Worm (Caenorhabditis elegans) whole organism, L1 larva: ENCODE results near the gene T14B4.8.
A peak's percentile ranks its signal among the peaks of the same experiment; 100 is the strongest.

Experiments
- C04F5.9 ChIP-seq: sonication (generic microtip); optimal IDR thresholded peaks from 2 replicates; lab custom pipeline; 2016; ENCODE audit warnings: missing genetic modification characterization, missing compliant biosample characterization
- F16B12.6 ChIP-seq: fragments of 150-350 bp; optimal IDR thresholded peaks from 2 replicates; lab custom pipeline; 2014; ENCODE audit warnings: missing biosample characterization, missing genetic modification characterization
- aha-1 ChIP-seq: fragments of 150-350 bp; optimal IDR thresholded peaks from 2 replicates; lab custom pipeline; 2014; ENCODE audit warnings: missing biosample characterization, missing genetic modification characterization
- aly-2 ChIP-seq: fragments of 150-350 bp; optimal IDR thresholded peaks from 2 replicates; lab custom pipeline; 2014; ENCODE audit warnings: missing biosample characterization, missing genetic modification characterization
- ama-1 ChIP-seq: fragments of 150-350 bp; optimal IDR thresholded peaks from 2 replicates; lab custom pipeline; 2014
- blmp-1 ChIP-seq: fragments of 150-350 bp; optimal IDR thresholded peaks from 2 replicates; lab custom pipeline; 2014; ENCODE audit warnings: missing biosample characterization, missing genetic modification characterization
- ceh-82 ChIP-seq, 3 experiments: fragments of 150-350 bp in 1 of 3; sonication (generic microtip) in 2 of 3; optimal IDR thresholded peaks; 2 replicates each; lab custom pipeline; 2014 to 2017; ENCODE audit warnings: missing biosample characterization in 3 of 3, missing genetic modification characterization in 3 of 3
- ceh-88 ChIP-seq: fragments of 200-800 bp; sonication (Bioruptor generic); IDR thresholded peaks from 2 replicates; pipeline ENCODE4 v1.3.6; 2022; ENCODE audit warnings: missing genetic modification characterization, missing compliant biosample characterization
- dsc-1 ChIP-seq: sonication (generic microtip); optimal IDR thresholded peaks from 2 replicates; lab custom pipeline; 2016; ENCODE audit warnings: mild to moderate bottlenecking, missing genetic modification characterization, missing compliant biosample characterization
- efl-1 ChIP-seq, 4 experiments: fragments of 150-350 bp; optimal IDR thresholded peaks in 3 of 4; peaks in 1 of 4; 1 replicate in 1 of 4; 2 replicates in 3 of 4; lab custom pipeline; 2014; ENCODE audit warnings: missing biosample characterization in 2 of 4, missing genetic modification characterization in 2 of 4, missing genetic modification reagents in 2 of 4
- egl-27 ChIP-seq, 2 experiments: fragments of 150-350 bp in 1 of 2; sonication (generic microtip); optimal IDR thresholded peaks; 3 replicates each; lab custom pipeline; 2017 to 2018; ENCODE audit warnings: missing biosample characterization in 2 of 2, missing genetic modification characterization in 2 of 2, missing genetic modification reagents in 2 of 2
- elt-3 ChIP-seq, 6 experiments: fragments of 150-350 bp in 1 of 6; sonication (generic microtip); optimal IDR thresholded peaks; 2 replicates each; lab custom pipeline; 2017 to 2018; ENCODE audit warnings: missing biosample characterization in 6 of 6, missing genetic modification characterization in 6 of 6, inconsistent platforms in 1 of 6
- fkh-10 ChIP-seq: sonication (generic microtip); optimal IDR thresholded peaks from 2 replicates; lab custom pipeline; 2017; ENCODE audit warnings: missing biosample characterization, missing genetic modification reagents, missing genetic modification characterization
- fkh-8 ChIP-seq: sonication (generic microtip); optimal IDR thresholded peaks from 2 replicates; lab custom pipeline; 2016; ENCODE audit warnings: mild to moderate bottlenecking, missing genetic modification characterization, missing compliant biosample characterization
- fos-1 ChIP-seq: fragments of 150-350 bp; optimal IDR thresholded peaks from 2 replicates; lab custom pipeline; 2014; ENCODE audit warnings: missing biosample characterization, missing genetic modification characterization
- grh-1 ChIP-seq: fragments of 200-800 bp; sonication (Bioruptor generic); IDR thresholded peaks from 2 replicates; pipeline ENCODE4 v1.3.6; 2022; ENCODE audit warnings: missing genetic modification reagents, missing genetic modification characterization, missing compliant biosample characterization
- hlh-17 ChIP-seq: fragments of 200-800 bp; sonication (Bioruptor generic); optimal IDR thresholded peaks from 2 replicates; lab custom pipeline; 2018; ENCODE audit warnings: missing genetic modification characterization, mild to moderate bottlenecking, missing compliant biosample characterization, moderate library complexity, borderline replicate concordance
- irx-1 ChIP-seq: sonication (generic microtip); optimal IDR thresholded peaks from 2 replicates; lab custom pipeline; 2016; ENCODE audit warnings: missing genetic modification characterization, missing compliant biosample characterization
- isw-1 ChIP-seq: fragments of 200-800 bp; sonication (Bioruptor generic); IDR thresholded peaks from 2 replicates; pipeline ENCODE4 v1.3.6; 2022; ENCODE audit warnings: missing genetic modification characterization, missing compliant biosample characterization
- lin-13 ChIP-seq: fragments of 150-350 bp; optimal IDR thresholded peaks from 2 replicates; lab custom pipeline; 2014; ENCODE audit warnings: missing biosample characterization, missing genetic modification reagents, missing genetic modification characterization
- lin-14 ChIP-seq: fragments of 200-800 bp; sonication (Bioruptor generic); optimal IDR thresholded peaks from 2 replicates; lab custom pipeline; 2018; ENCODE audit warnings: mild to moderate bottlenecking, missing genetic modification characterization, moderate library complexity, missing compliant biosample characterization
- lin-15B ChIP-seq: fragments of 150-350 bp; sonication (generic microtip); optimal IDR thresholded peaks from 3 replicates; lab custom pipeline; 2014; ENCODE audit warnings: missing biosample characterization, missing genetic modification characterization
- lin-35 ChIP-seq, 2 experiments: fragments of 150-350 bp; optimal IDR thresholded peaks; 2 replicates each; lab custom pipeline; 2014; ENCODE audit warnings: missing biosample characterization in 2 of 2, missing genetic modification characterization in 2 of 2, missing genetic modification reagents in 2 of 2
- lin-39 ChIP-seq: fragments of 150-350 bp; optimal IDR thresholded peaks from 2 replicates; lab custom pipeline; 2014; ENCODE audit warnings: missing biosample characterization, missing genetic modification reagents, missing genetic modification characterization
- lir-3 ChIP-seq: sonication (generic microtip); optimal IDR thresholded peaks from 2 replicates; lab custom pipeline; 2016; ENCODE audit warnings: mild to moderate bottlenecking, missing genetic modification characterization, moderate library complexity, missing compliant biosample characterization; ENCODE audit not compliant: poor library complexity
- lsy-2 ChIP-seq, 2 experiments: fragments of 150-350 bp; optimal IDR thresholded peaks; 2 replicates each; lab custom pipeline; 2014; ENCODE audit warnings: missing biosample characterization in 2 of 2, missing genetic modification characterization in 2 of 2
- mdl-1 ChIP-seq, 2 experiments: fragments of 150-350 bp; optimal IDR thresholded peaks; 2 replicates each; lab custom pipeline; 2014 to 2017; ENCODE audit warnings: missing biosample characterization in 2 of 2, missing genetic modification characterization in 2 of 2, inconsistent platforms in 1 of 2
- mep-1 ChIP-seq: fragments of 150-350 bp; optimal IDR thresholded peaks from 2 replicates; lab custom pipeline; 2014; ENCODE audit warnings: missing biosample characterization, missing genetic modification characterization
- nhr-20 ChIP-seq: sonication (generic microtip); optimal IDR thresholded peaks from 2 replicates; lab custom pipeline; 2016; ENCODE audit warnings: mild to moderate bottlenecking, missing genetic modification characterization, missing compliant biosample characterization
- nhr-237 ChIP-seq: fragments of 150-350 bp; optimal IDR thresholded peaks from 2 replicates; lab custom pipeline; 2014; ENCODE audit warnings: missing biosample characterization, missing genetic modification characterization
- nhr-28 ChIP-seq: fragments of 150-350 bp; optimal IDR thresholded peaks from 2 replicates; lab custom pipeline; 2014; ENCODE audit warnings: missing biosample characterization, missing genetic modification characterization
- nhr-47 ChIP-seq: sonication (generic microtip); optimal IDR thresholded peaks from 2 replicates; lab custom pipeline; 2016; ENCODE audit warnings: mild to moderate bottlenecking, missing genetic modification characterization, moderate library complexity, missing compliant biosample characterization
- nhr-71 ChIP-seq: sonication (generic microtip); optimal IDR thresholded peaks from 2 replicates; lab custom pipeline; 2016; ENCODE audit warnings: mild to moderate bottlenecking, missing genetic modification characterization, moderate library complexity, missing compliant biosample characterization
- nhr-77 ChIP-seq: fragments of 150-350 bp; optimal IDR thresholded peaks from 2 replicates; lab custom pipeline; 2014; ENCODE audit warnings: missing biosample characterization, missing genetic modification characterization
- nhr-84 ChIP-seq: sonication (generic microtip); optimal IDR thresholded peaks from 2 replicates; lab custom pipeline; 2017; ENCODE audit warnings: missing biosample characterization, missing genetic modification characterization
- nhr-85 ChIP-seq: sonication (generic microtip); peaks from one replicate; lab custom pipeline; 2016; ENCODE audit warnings: missing genetic modification characterization, inconsistent platforms, missing compliant biosample characterization
- nhr-90 ChIP-seq: sonication (generic microtip); optimal IDR thresholded peaks from 2 replicates; lab custom pipeline; 2016; ENCODE audit warnings: mild to moderate bottlenecking, missing genetic modification characterization, missing compliant biosample characterization; ENCODE audit not compliant: poor library complexity
- pqm-1 ChIP-seq: sonication (generic microtip); optimal IDR thresholded peaks from 3 replicates; lab custom pipeline; 2017; ENCODE audit warnings: missing biosample characterization, missing genetic modification characterization
- rnt-1 ChIP-seq: sonication (generic microtip); optimal IDR thresholded peaks from 2 replicates; lab custom pipeline; 2016; ENCODE audit warnings: mild to moderate bottlenecking, missing genetic modification characterization, moderate library complexity, missing compliant biosample characterization
- sup-37 ChIP-seq: fragments of 200-800 bp; sonication (Bioruptor generic); optimal IDR thresholded peaks from 2 replicates; lab custom pipeline; 2018; ENCODE audit warnings: mild to moderate bottlenecking, missing genetic modification characterization, missing compliant biosample characterization
- swsn-7 ChIP-seq: sonication (generic microtip); optimal IDR thresholded peaks from 2 replicates; lab custom pipeline; 2016; ENCODE audit warnings: missing genetic modification characterization, missing compliant biosample characterization
- tbx-2 ChIP-seq: sonication (generic microtip); optimal IDR thresholded peaks from 2 replicates; lab custom pipeline; 2016; ENCODE audit warnings: missing genetic modification characterization, missing compliant biosample characterization
- unc-130 ChIP-seq: fragments of 150-350 bp; optimal IDR thresholded peaks from 2 replicates; lab custom pipeline; 2017; ENCODE audit warnings: missing biosample characterization, missing genetic modification characterization, inconsistent platforms
- unc-30 ChIP-seq: sonication (generic microtip); optimal IDR thresholded peaks from 2 replicates; lab custom pipeline; 2017; ENCODE audit warnings: missing biosample characterization, missing genetic modification characterization
- unc-86 ChIP-seq: sonication (generic microtip); optimal IDR thresholded peaks from 2 replicates; lab custom pipeline; 2016; ENCODE audit warnings: missing genetic modification characterization, missing compliant biosample characterization
- vab-15 ChIP-seq: sonication (generic microtip); optimal IDR thresholded peaks from 2 replicates; lab custom pipeline; 2017; ENCODE audit warnings: missing genotype, mild to moderate bottlenecking, missing genetic modification characterization, missing compliant biosample characterization
- zip-4 ChIP-seq: fragments of 200-800 bp; sonication (Bioruptor generic); optimal IDR thresholded peaks from 2 replicates; lab custom pipeline; 2018; ENCODE audit warnings: mild to moderate bottlenecking, missing genetic modification characterization, moderate library complexity, missing compliant biosample characterization

Gene T14B4.8

ce11 chrII:6729331-6729730 is at the start of gene T14B4.8:
TSS of gene T14B4.8 (minus strand) at chrII:6729390.
- peak in 1 of 2 experiments; percentile 27 for TF ChIP-seq lsy-2 (tag; optimal IDR thresholded peaks at IDR 0.05; lab: Kevin White, UChicago)
- TF ChIP-seq ceh-82 (tag; optimal IDR thresholded peaks at IDR 0.05; lab: Kevin White, UChicago), result peak in 1 of 3 experiments; percentile 32
- no peak for TF ChIP-seq aha-1 (tag; lab: Kevin White, UChicago)
- peak; percentile 17 for TF ChIP-seq rnt-1 (tag; lab: Kevin White, UChicago)
- TF ChIP-seq fkh-10 (GFP tag; lab: Kevin White, UChicago), result peak; percentile 33
- TF ChIP-seq pqm-1 (tag; lab: Kevin White, UChicago), result no peak
- no peak for TF ChIP-seq mdl-1 (tag; optimal IDR thresholded peaks at IDR 0.05; lab: Kevin White, UChicago)
- TF ChIP-seq isw-1 (GFP tag; lab: Robert Waterston, UW), result peak; percentile 6; the same call in 1 of the 2 replicates
- TF ChIP-seq lin-14, result peak; percentile 69
- TF ChIP-seq nhr-77, result no peak
- peak; percentile 13 to 41 for TF ChIP-seq efl-1 (optimal IDR thresholded peaks at IDR 0.05; lab: Kevin White, UChicago)
- peak in 1 of 2 experiments; percentile 50 for TF ChIP-seq efl-1 (GFP tag; optimal IDR thresholded peaks at IDR 0.05 in 1 of 2; lab: Kevin White, UChicago)
- peak in 1 of 2 experiments; percentile 11 for TF ChIP-seq lin-35 (GFP tag; optimal IDR thresholded peaks at IDR 0.05; lab: Kevin White, UChicago)
- TF ChIP-seq nhr-71, result peak; percentile 33

- TF ChIP-seq ama-1 (lab: Kevin White, UChicago) (no peak), ceh-82 (tag; optimal IDR thresholded peaks at IDR 0.05; lab: Kevin White, UChicago) (peak; percentile 18 to 61 (median 24)), nhr-85 (tag; lab: Kevin White, UChicago) (peak; percentile 92), elt-3 (tag; optimal IDR thresholded peaks at IDR 0.05; lab: Kevin White, UChicago) (peak in 2 of 6 experiments; percentile 32 to 47), lir-3 (tag; lab: Kevin White, UChicago) (peak; percentile 94), mep-1 (tag; lab: Kevin White, UChicago) (peak; percentile 84), lin-13 (GFP tag; lab: Kevin White, UChicago) (peak; percentile 52), nhr-20 (peak; percentile 83), unc-86 (tag; lab: Kevin White, UChicago) (peak; percentile 77), irx-1 (tag; lab: Kevin White, UChicago) (peak; percentile 82), fos-1 (no peak), dsc-1 (tag; lab: Kevin White, UChicago) (peak; percentile 81), tbx-2 (tag; lab: Kevin White, UChicago) (peak; percentile 84), lsy-2 (tag; optimal IDR thresholded peaks at IDR 0.05; lab: Kevin White, UChicago) (peak; percentile 77 to 79), vab-15 (tag; lab: Kevin White, UChicago) (no peak), nhr-84 (tag; lab: Kevin White, UChicago) (no peak), hlh-17 (GFP tag; lab: Kevin White, UChicago) (no peak), nhr-90 (peak; percentile 87), lin-35 (GFP tag; optimal IDR thresholded peaks at IDR 0.05; lab: Kevin White, UChicago) (peak; percentile 84 to 91), egl-27 (tag; optimal IDR thresholded peaks at IDR 0.05; lab: Kevin White, UChicago) (no peak), F16B12.6 (tag; lab: Kevin White, UChicago) (no peak), aly-2 (tag; lab: Kevin White, UChicago) (peak; percentile 4), blmp-1 (tag; lab: Kevin White, UChicago) (peak; percentile 25), lin-14 (peak; percentile 84), efl-1 (optimal IDR thresholded peaks at IDR 0.05; lab: Kevin White, UChicago) (peak; percentile 27 to 87), efl-1 (GFP tag; optimal IDR thresholded peaks at IDR 0.05 in 1 of 2; lab: Kevin White, UChicago) (peak; percentile 87 to 98), nhr-71 (peak; percentile 90), isw-1 (GFP tag; lab: Robert Waterston, UW) (peak; percentile 50), nhr-28 (tag; lab: Kevin White, UChicago) (no peak), lin-15B (tag; lab: Kevin White, UChicago) (peak; percentile 39), unc-130 (tag; lab: Kevin White, UChicago) (peak; percentile 76), unc-30 (no peak), mdl-1 (tag; optimal IDR thresholded peaks at IDR 0.05; lab: Kevin White, UChicago) (peak in 1 of 2 experiments; percentile 29), lin-39 (tag; lab: Kevin White, UChicago) (no peak), sup-37 (GFP tag; lab: Kevin White, UChicago) (peak; percentile 45), grh-1 (GFP tag; lab: Robert Waterston, UW) (peak; percentile 51; the same call in 1 of the 2 replicates), nhr-47 (peak; percentile 86), ceh-88 (peak; percentile 62; the same call in 1 of the 2 replicates), zip-4 (GFP tag; lab: Kevin White, UChicago) (no peak), nhr-237 (no peak), fkh-8 (tag; lab: Kevin White, UChicago) (peak; percentile 74), swsn-7 (peak; percentile 80), C04F5.9 (tag; lab: Kevin White, UChicago) (peak; percentile 54)
Observed at ce11 chrII:6776418-6777034, 47.3 kb upstream of the T14B4.8 start, which contains the start of gene ssup-72. TSS of gene ssup-72 (plus strand) at chrII:6776598.
